Worm (Caenorhabditis elegans): Measurements from ENCODE around the gene F15D4.6.
A peak's percentile ranks its signal among the peaks of the same experiment; 100 is the strongest.

The F15D4.6 gene

DNA sequence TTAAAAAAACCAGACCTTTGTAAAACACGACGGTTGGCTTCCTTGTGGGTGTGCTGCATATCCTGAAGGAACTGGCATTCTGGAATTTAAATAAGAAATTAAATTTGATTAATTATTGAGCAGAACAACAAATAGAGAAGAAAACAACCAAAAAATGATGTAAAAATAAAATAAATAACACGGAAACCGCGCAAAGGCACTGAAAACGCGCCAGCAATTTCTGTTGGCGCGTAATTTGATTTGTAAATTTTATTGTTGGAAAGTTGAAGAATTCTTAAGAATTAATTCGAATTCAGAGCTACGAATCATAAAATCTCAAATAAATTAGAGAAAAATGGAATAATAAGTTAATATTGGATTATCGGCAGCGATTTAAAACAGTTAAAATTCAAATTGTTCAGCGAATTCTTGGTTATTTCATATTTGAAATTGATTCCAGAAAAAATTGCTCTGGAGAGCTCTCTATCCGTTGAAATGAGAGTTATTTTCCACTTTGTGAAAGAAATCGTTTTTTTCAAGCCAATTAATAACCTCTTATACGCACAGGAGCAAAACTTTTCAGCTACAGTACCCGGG, 11.1 kb upstream of the F15D4.6 start, which contains the start of gene romo-1 (continued):
- TF ChIP-seq mdl-1 (tag; optimal IDR thresholded peaks at IDR 0.05) = peak in 1 of 2 experiments; percentile 17
- TF ChIP-seq spr-1 (tag; optimal IDR thresholded peaks at IDR 0.05) = no peak
- no peak for TF ChIP-seq egl-43 (GFP tag; IDR thresholded peaks at IDR 0.05)
- peak; percentile 15 for TF ChIP-seq duxl-1 (tag; optimal IDR thresholded peaks at IDR 0.05; ENCODE audit: poor library complexity)
- no peak for TF ChIP-seq ctbp-1 (GFP tag; IDR thresholded peaks at IDR 0.05)

- no peak for TF ChIP-seq fkh-10 (GFP tag; optimal IDR thresholded peaks at IDR 0.05)
- TF ChIP-seq F37D6.2 (tag; optimal IDR thresholded peaks at IDR 0.05) = no peak
- TF ChIP-seq D1046.2 (GFP tag; IDR thresholded peaks at IDR 0.05) = no peak
- TF ChIP-seq dpl-1 (GFP tag; optimal IDR thresholded peaks at IDR 0.05) = no peak
- TF ChIP-seq ceh-44 (GFP tag; IDR thresholded peaks at IDR 0.05) = no peak
- peak; percentile 74 for TF ChIP-seq set-16 (GFP tag; IDR thresholded peaks at IDR 0.05)
Measured at ce11 chrII:13239593-13239992, 9.4 kb upstream of the F15D4.6 start.

DNA sequence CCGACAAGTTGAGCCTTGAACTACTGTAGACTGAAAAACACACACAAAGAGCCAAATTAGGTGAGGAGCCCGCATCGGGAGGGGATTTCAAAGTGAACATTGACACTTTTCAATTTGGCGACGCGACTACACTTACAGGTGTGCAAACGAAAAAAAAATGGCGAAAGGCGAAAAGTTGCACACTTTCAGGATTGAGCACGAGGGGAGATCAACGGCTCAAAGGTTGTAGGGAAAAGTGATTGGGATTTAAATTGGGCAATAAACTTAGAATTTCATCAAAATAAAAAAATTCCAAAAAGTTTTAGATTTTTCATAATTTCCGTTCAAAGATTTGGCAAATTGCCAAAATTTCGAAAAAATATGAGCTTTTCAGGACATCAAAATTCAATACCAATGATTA, 6.0 kb upstream of the F15D4.6 start, which contains the start of gene F15D4.4:
Gene F15D4.4, minus strand, starts transcription at position 101 of the 400 bp plus-strand sequence.
- TF ChIP-seq ZK546.5 (tag; optimal IDR thresholded peaks at IDR 0.05) = no peak
- TF ChIP-seq nhr-48 (tag; optimal IDR thresholded peaks at IDR 0.05) = no peak
- TF ChIP-seq dmd-9 (GFP tag; IDR thresholded peaks at IDR 0.05) = no peak
- TF ChIP-seq snpc-4 (tag; optimal IDR thresholded peaks at IDR 0.05) = no peak
- no peak for TF ChIP-seq saeg-2 (GFP tag; IDR thresholded peaks at IDR 0.05)
- TF ChIP-seq nhr-237 (tag; optimal IDR thresholded peaks at IDR 0.05) = no peak

DNA sequence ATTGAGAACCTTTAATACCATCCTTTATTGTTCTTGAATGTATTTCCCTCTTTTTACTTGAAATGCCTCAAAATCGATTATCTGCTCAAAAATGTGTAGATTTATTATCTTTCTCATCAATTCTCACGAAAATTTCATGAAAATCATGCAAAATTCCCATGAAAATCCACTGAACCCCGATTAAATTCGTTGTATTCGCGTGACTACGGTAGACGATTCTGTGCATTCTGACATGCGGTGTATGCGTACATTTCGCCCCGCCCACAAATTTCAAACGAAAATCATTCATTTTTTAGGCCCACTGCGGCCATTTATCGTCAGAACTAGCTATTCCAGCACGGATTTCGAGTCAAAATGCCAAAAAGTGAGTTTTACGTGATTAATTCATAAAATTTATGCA, 3.9 kb upstream of the F15D4.6 start, which contains the start of gene F15D4.5:
Gene F15D4.5, plus strand, starts transcription at position 301 of the 400 bp plus-strand sequence.
- no peak for TF ChIP-seq dpl-1 (GFP tag; optimal IDR thresholded peaks at IDR 0.05)
- no peak for TF ChIP-seq tra-1 (GFP tag; IDR thresholded peaks at IDR 0.05)
- no peak for TF ChIP-seq lin-15B (tag; optimal IDR thresholded peaks at IDR 0.05)
- no peak for TF ChIP-seq lir-3 (tag; optimal IDR thresholded peaks at IDR 0.05)
- TF ChIP-seq mep-1 (tag; optimal IDR thresholded peaks at IDR 0.05) = no peak
- no peak for TF ChIP-seq F44E2.7 (GFP tag; IDR thresholded peaks at IDR 0.05)
- TF ChIP-seq egl-27 (tag; optimal IDR thresholded peaks at IDR 0.05) = no peak
- TF ChIP-seq fkh-10 (GFP tag; optimal IDR thresholded peaks at IDR 0.05) = no peak
- no peak for TF ChIP-seq ceh-32 (tag; optimal IDR thresholded peaks at IDR 0.05; ENCODE audit: poor library complexity)
- no peak for TF ChIP-seq php-3 (GFP tag; IDR thresholded peaks at IDR 0.05)
- no peak for TF ChIP-seq zip-2 (tag; optimal IDR thresholded peaks at IDR 0.05)
- TF ChIP-seq nhr-10 (tag; optimal IDR thresholded peaks at IDR 0.05) = no peak
- no peak for TF ChIP-seq arid-1 (GFP tag; conservative IDR thresholded peaks at IDR 0.05)
- TF ChIP-seq zag-1 (tag; optimal IDR thresholded peaks at IDR 0.05) = no peak
- no peak for TF ChIP-seq mdl-1 (tag; optimal IDR thresholded peaks at IDR 0.05)
- TF ChIP-seq dve-1 (tag; optimal IDR thresholded peaks at IDR 0.05; ENCODE audit: insufficient read depth) = no peak
- no peak for TF ChIP-seq unc-130 (GFP tag; optimal IDR thresholded peaks at IDR 0.05)
- no peak for TF ChIP-seq nhr-48 (tag; optimal IDR thresholded peaks at IDR 0.05)
- no peak for TF ChIP-seq fos-1 (tag; optimal IDR thresholded peaks at IDR 0.05)
- no peak for TF ChIP-seq lin-1 (GFP tag; IDR thresholded peaks at IDR 0.05)

ce11 chrII:13255291-13255690, 6.3 kb downstream of the F15D4.6 start:
- TF ChIP-seq Y48G9A.11 (GFP tag; IDR thresholded peaks at IDR 0.05) (no peak), unc-62 (GFP tag; optimal IDR thresholded peaks at IDR 0.05 in 1 of 2) (peak in 1 of 2 experiments; percentile 93), unc-62 (tag; optimal IDR thresholded peaks at IDR 0.05) (no peak)

Measured in whole organism, L4 larva.